Worm (Caenorhabditis elegans) whole organism, L2 larva: Measurements from ENCODE around the gene lsm-8.

Experiments
- C34F6.9 ChIP-seq: fragments of 150-350 bp; optimal IDR thresholded peaks from 2 replicates; lab custom pipeline; 2014; ENCODE audit warnings: missing biosample characterization, missing genetic modification characterization
- F13H6.1 ChIP-seq: sonication (generic microtip); optimal IDR thresholded peaks from 2 replicates; lab custom pipeline; 2016; ENCODE audit warnings: missing genetic modification characterization, missing compliant biosample characterization
- R02D3.7 ChIP-seq: fragments of 150-350 bp; optimal IDR thresholded peaks from 2 replicates; lab custom pipeline; 2014; ENCODE audit warnings: missing biosample characterization, missing genetic modification characterization
- Y55F3AM.14 ChIP-seq: fragments of 200-800 bp; sonication (Bioruptor generic); optimal IDR thresholded peaks from 2 replicates; lab custom pipeline; 2018; ENCODE audit warnings: mild to moderate bottlenecking, missing genetic modification characterization, missing compliant biosample characterization
- ZK546.5 ChIP-seq: sonication (generic microtip); optimal IDR thresholded peaks from 2 replicates; lab custom pipeline; 2017; ENCODE audit warnings: missing biosample characterization, missing genetic modification characterization
- ceh-16 ChIP-seq: fragments of 150-350 bp; optimal IDR thresholded peaks from 2 replicates; lab custom pipeline; 2014; ENCODE audit warnings: missing biosample characterization, missing genetic modification characterization
- egl-27 ChIP-seq: sonication (generic microtip); optimal IDR thresholded peaks from 3 replicates; lab custom pipeline; 2017; ENCODE audit warnings: missing biosample characterization, missing genetic modification reagents, missing genetic modification characterization
- elt-1 ChIP-seq: fragments of 150-350 bp; optimal IDR thresholded peaks from 2 replicates; lab custom pipeline; 2014; ENCODE audit warnings: missing biosample characterization, missing genetic modification characterization
- fos-1 ChIP-seq: fragments of 150-350 bp; optimal IDR thresholded peaks from 2 replicates; lab custom pipeline; 2014; ENCODE audit warnings: missing biosample characterization, missing genetic modification characterization
- lin-39 ChIP-seq: fragments of 150-350 bp; optimal IDR thresholded peaks from 2 replicates; lab custom pipeline; 2014; ENCODE audit warnings: missing biosample characterization, missing genetic modification reagents, missing genetic modification characterization
- lsy-2 ChIP-seq, 2 experiments: fragments of 150-350 bp in 1 of 2; sonication (generic microtip) in 1 of 2; optimal IDR thresholded peaks; 2 replicates each; lab custom pipeline; 2014 to 2017; ENCODE audit warnings: missing biosample characterization in 2 of 2, missing genetic modification characterization in 2 of 2
- mab-5 ChIP-seq: fragments of 150-350 bp; optimal IDR thresholded peaks from 2 replicates; lab custom pipeline; 2014; ENCODE audit warnings: missing biosample characterization, missing genetic modification characterization
- nhr-237 ChIP-seq: fragments of 150-350 bp; optimal IDR thresholded peaks from 2 replicates; lab custom pipeline; 2014; ENCODE audit warnings: missing biosample characterization, missing genetic modification characterization
- nhr-6 ChIP-seq: fragments of 150-350 bp; optimal IDR thresholded peaks from 2 replicates; lab custom pipeline; 2014; ENCODE audit warnings: missing biosample characterization, missing genetic modification characterization
- sma-9 ChIP-seq, 2 experiments: fragments of 150-350 bp in 1 of 2; sonication (generic microtip) in 1 of 2; optimal IDR thresholded peaks; 2 replicates each; lab custom pipeline; 2014 to 2016; ENCODE audit warnings: missing genetic modification characterization in 2 of 2, mild to moderate bottlenecking in 1 of 2, missing biosample characterization in 1 of 2, missing compliant biosample characterization in 1 of 2, missing genetic modification reagents in 1 of 2, moderate library complexity in 1 of 2
- zag-1 ChIP-seq: fragments of 150-350 bp; optimal IDR thresholded peaks from 2 replicates; lab custom pipeline; 2014; ENCODE audit warnings: missing biosample characterization, missing genetic modification characterization
- ztf-1 ChIP-seq: fragments of 200-800 bp; sonication (Bioruptor generic); conservative IDR thresholded peaks from 2 replicates; pipeline ENCODE4 v1.3.6; 2022; ENCODE audit warnings: missing genetic modification characterization, missing compliant biosample characterization
- ztf-11 ChIP-seq: sonication (generic microtip); optimal IDR thresholded peaks from 2 replicates; lab custom pipeline; 2017; ENCODE audit warnings: missing biosample characterization, missing genetic modification characterization

The lsm-8 gene

ce11 chrIV:6376473-6377115 is 50.3 kb downstream of the lsm-8 start, which contains the start of the genes hrpf-2 and bli-6 (continued):
- no peak for TF ChIP-seq ztf-11
- TF ChIP-seq zag-1, result no peak
- TF ChIP-seq lin-39 (tag; lab: Kevin White, UChicago), result no peak
- peak; percentile 64 for TF ChIP-seq sma-9 (GFP tag; optimal IDR thresholded peaks at IDR 0.05; lab: Kevin White, UChicago)
- no peak for TF ChIP-seq sma-9 (tag; optimal IDR thresholded peaks at IDR 0.05; lab: Kevin White, UChicago)
- peak; percentile 83 for TF ChIP-seq C34F6.9
- TF ChIP-seq F13H6.1 (tag; lab: Kevin White, UChicago), result peak; percentile 41
- TF ChIP-seq mab-5 (tag; lab: Kevin White, UChicago), result peak; percentile 50
- TF ChIP-seq, all 48 proteins: peak for 19

DNA sequence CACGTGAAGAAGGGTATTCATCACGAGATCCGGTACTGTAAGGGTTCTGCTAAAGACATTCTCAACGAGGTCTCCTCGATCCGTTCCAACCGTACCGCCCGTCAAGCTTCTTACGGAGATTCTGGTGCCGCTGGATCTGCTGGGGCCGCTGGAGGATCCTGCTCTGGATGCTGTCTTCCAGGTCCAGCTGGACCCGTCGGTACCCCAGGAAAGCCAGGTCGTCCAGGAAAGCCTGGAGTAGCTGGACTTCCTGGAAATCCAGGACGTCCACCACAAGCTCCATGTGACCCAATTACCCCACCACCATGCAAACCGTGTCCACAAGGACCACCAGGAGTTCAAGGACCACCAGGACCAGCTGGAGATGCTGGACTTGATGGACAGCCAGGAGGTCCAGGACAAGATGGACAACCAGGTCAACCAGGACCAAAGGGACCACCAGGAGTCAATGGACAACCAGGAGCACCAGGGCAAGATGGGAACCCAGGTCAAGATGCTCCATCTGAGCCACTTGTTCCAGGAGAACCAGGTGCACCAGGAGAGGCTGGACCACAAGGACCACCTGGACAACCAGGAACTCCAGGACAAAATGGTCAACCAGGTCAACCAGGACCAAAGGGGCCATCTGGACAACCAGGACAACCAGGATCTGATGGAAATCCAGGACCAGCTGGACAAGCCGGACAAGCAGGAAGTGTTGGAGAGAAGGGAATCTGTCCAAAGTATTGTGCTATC is 51.2 kb downstream of the lsm-8 start:
- TF ChIP-seq egl-27 (tag; lab: Kevin White, UChicago), result no peak
- 0 out of 2 replicates have a peak, but pooled peaks have one; percentile 87 for TF ChIP-seq ztf-1
- TF ChIP-seq mab-5 (tag; lab: Kevin White, UChicago), result no peak

- no peak for TF ChIP-seq ZK546.5 (tag; lab: Kevin White, UChicago)
- TF ChIP-seq R02D3.7 (tag; lab: Kevin White, UChicago), result no peak
- TF ChIP-seq Y55F3AM.14 (GFP tag; lab: Kevin White, UChicago), result no peak
- no peak for TF ChIP-seq ztf-11
- no peak for TF ChIP-seq nhr-237 (tag; lab: Kevin White, UChicago)
- TF ChIP-seq sma-9 (GFP tag; optimal IDR thresholded peaks at IDR 0.05; lab: Kevin White, UChicago), result no peak
- TF ChIP-seq sma-9 (tag; optimal IDR thresholded peaks at IDR 0.05; lab: Kevin White, UChicago), result no peak
- TF ChIP-seq nhr-6 (tag; lab: Kevin White, UChicago), result no peak
- TF ChIP-seq mab-5 (tag; lab: Kevin White, UChicago), result no peak
- no peak for TF ChIP-seq fos-1 (tag; lab: Kevin White, UChicago)
- TF ChIP-seq ceh-16, result no peak
- TF ChIP-seq elt-1 (tag; lab: Kevin White, UChicago), result no peak
- no peak for TF ChIP-seq lsy-2 (tag; optimal IDR thresholded peaks at IDR 0.05; lab: Kevin White, UChicago)
- TF ChIP-seq lin-39 (tag; lab: Kevin White, UChicago), result no peak
- TF ChIP-seq, all 48 proteins: peak for 0
Measured at ce11 chrIV:6378398-6378797, 52.1 kb downstream of the lsm-8 start.
